Worm (Caenorhabditis elegans) whole organism, L2 larva: ENCODE measurements around the gene npr-3.

Experiments
- C34F6.9 ChIP-seq: fragments of 150-350 bp; optimal IDR thresholded peaks from 2 replicates; lab custom pipeline; 2014; ENCODE audit warnings: missing biosample characterization, missing genetic modification characterization
- mdl-1 ChIP-seq, 2 experiments: fragments of 150-350 bp in 1 of 2; sonication (generic microtip) in 1 of 2; optimal IDR thresholded peaks; 2 replicates each; lab custom pipeline; 2017; ENCODE audit warnings: missing biosample characterization in 2 of 2, missing genetic modification characterization in 2 of 2

DNA sequence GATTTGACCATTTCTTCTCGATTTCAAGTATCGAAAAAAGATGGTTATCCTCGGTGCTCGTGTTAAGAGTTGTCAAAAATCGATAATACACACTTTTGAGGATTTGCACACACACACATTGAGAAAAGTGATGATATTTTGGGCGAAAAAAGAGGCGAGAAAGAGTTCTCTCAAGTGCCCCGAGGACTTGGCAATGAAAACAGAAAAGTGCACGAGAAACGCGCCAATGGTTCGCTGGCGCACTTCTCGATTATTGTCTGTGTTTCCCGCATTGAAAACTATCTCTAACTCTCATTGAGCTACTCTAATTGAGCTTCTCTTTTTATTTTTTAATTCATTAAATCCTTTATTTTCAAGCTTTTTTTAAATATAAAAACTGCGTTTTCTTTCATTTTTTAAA, 26.1 kb upstream of the npr-3 start:
- peak; percentile 90 for TF ChIP-seq C34F6.9 (tag; lab: Kevin White, UChicago)
- no peak for TF ChIP-seq mdl-1 (tag; optimal IDR thresholded peaks at IDR 0.05; lab: Kevin White, UChicago)
